Fruit fly (Drosophila melanogaster): ENCODE results near the gene CG12123.
A peak's percentile ranks its signal among the peaks of the same experiment; 100 is the strongest.

CG12123 gene

dm6 chrX:8468962-8469459 is 26.9 kb upstream of the CG12123 start, which contains the start of gene CG12116:
CG12116 (minus strand) TSS chrX:8469012.
- no peak for TF ChIP-seq CG17801 (GFP tag; optimal IDR thresholded peaks at IDR 0.05; ENCODE audit: partially characterized antibody)

DNA sequence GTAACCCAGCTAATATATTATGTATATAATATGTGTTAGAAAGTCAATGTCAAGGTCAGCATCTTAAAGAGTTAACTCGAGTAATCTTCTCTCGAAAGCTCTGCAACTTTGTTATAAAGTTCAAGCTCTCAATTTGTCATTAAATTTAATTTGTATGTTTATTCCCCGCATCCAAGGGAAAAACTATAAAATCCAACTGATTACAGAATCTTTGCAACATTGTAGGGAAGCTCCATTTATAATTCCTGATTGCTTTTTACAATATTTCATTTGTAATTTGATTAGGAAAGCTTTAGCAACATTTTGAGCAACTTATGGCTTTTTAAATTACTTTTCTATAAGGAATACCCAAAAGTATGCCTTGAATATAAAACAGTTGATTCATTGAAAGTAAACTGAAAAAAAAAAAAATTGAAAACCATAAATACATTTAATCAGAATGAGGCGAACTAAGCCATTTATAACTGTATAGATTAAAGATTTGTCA is 24.6 kb upstream of the CG12123 start:
- no peak for TF ChIP-seq CG17801 (GFP tag; optimal IDR thresholded peaks at IDR 0.05; ENCODE audit: partially characterized antibody)

DNA sequence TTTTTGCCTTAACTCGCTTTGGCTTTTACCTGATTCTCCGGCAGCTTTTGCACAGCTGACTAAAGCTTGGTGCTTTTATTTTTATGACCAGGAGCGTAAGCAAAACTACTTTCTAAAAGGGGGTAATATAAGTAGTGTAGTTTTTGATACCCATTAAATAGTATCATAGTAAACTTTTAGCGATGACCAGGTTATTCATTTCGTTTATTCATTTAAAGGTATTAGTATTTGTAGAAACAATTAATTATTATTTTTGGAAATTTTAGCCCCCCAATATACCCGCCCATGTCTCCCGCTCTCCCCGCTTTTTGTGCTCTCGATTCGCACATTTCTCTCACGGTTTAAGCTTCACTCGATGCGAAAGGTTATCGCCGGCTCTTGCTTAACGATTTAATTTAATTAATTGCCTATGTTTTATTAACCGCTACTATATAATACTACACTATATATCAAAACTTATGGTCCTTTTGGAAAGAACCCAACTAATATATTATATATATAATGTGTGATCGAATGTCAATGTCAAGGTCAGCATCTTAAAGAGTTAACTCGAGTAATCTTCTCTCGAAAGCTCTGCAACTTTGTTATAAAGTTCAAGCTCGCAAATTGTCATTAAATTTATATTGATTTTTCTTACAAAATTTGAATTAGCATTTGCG is 22.4 kb upstream of the CG12123 start, which contains the start of gene Sptr:
TSS of gene Sptr (minus strand) at position 61 of the 659 bp plus-strand sequence.
- no peak for TF ChIP-seq CG17801 (GFP tag; optimal IDR thresholded peaks at IDR 0.05; ENCODE audit: partially characterized antibody)

DNA sequence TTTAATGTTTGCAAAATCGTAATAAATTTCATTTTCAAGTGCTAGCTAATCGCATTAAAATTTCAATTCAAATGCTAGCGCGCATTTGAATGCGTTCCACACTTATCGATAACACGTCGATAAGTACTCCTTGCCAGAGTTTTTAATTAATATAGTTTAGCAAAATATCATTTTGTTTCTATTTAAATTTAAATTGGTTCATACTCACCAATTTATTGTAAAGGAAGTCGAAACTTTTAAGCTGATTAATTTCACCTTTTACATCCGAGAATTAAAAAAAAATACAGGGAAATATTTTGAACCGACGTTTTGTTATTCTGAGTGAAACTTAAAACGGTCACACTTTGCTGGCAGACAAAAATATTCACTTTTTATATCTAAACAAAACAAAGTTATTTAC is 19.0 kb upstream of the CG12123 start, which contains the start of gene Es2:
TSS of gene Es2 (plus strand) at position 333 of the 400 bp plus-strand sequence.
- no peak for TF ChIP-seq CG17801 (GFP tag; optimal IDR thresholded peaks at IDR 0.05; ENCODE audit: partially characterized antibody)

dm6 chrX:8460686-8461085 is 18.5 kb upstream of the CG12123 start, which contains the start of gene CG15347:
CG15347 (minus strand) TSS chrX:8460898.
- no peak for TF ChIP-seq CG17801 (GFP tag; optimal IDR thresholded peaks at IDR 0.05; ENCODE audit: partially characterized antibody)

- TF ChIP-seq CG17801 (GFP tag; optimal IDR thresholded peaks at IDR 0.05; ENCODE audit: partially characterized antibody) = no peak
Measured at dm6 chrX:8460232-8460631, 18.1 kb upstream of the CG12123 start.

- TF ChIP-seq CG17801 (GFP tag; optimal IDR thresholded peaks at IDR 0.05; ENCODE audit: partially characterized antibody) = no peak
Measured at dm6 chrX:8459452-8460040, 17.4 kb upstream of the CG12123 start.

DNA sequence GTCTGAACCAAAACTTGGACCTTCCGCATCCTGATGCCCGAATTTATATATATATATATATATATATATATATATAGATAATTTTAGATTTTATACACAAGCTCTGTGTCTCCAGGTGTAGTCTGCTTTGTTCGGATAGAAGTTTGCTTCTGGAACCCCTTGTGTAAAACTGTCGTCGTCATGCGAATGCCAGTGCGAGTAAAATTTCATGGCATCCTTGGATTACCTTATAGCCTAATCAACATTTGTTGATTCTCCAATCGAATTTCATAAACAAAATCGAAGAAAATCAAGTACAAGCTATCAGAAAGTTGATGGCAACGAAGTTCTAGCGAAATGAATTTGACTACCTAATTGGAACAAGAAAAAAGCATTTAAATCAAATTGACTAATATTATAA is 15.4 kb upstream of the CG12123 start, which contains the start of gene CG32713:
TSS of gene CG32713 (minus strand) at position 101 of the 400 bp plus-strand sequence.
- TF ChIP-seq CG17801 (GFP tag; optimal IDR thresholded peaks at IDR 0.05; ENCODE audit: partially characterized antibody) = no peak

DNA sequence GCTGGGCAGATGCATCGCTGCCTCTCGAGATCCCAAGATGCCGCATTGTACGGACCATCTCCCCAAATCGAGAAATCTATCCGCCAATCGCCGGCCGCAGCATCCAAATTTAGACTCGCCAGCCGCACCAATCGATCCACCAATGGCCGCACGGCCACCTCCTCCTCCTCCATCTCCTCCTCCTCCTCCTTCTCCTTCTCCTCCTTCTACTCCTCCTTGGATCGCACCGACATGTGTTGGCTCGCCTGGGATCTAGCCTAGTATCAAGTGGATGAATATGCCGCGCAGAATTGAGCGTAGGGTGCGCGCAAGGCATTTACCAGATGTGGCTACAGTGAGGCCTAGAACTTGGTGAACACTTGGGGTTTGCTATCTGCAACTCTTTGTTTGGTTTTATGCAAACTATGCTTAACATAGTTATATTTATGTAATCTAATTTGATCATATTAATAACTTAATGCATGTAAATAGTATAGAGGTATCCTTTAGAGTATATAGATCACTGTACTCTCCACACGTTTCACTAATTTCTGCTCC is 12.9 kb upstream of the CG12123 start, which contains the start of gene org-1:
TSS of gene org-1 (minus strand) at position 51 of the 537 bp plus-strand sequence.
- TF ChIP-seq CG17801 (GFP tag; optimal IDR thresholded peaks at IDR 0.05; ENCODE audit: partially characterized antibody) = peak; percentile 89

DNA sequence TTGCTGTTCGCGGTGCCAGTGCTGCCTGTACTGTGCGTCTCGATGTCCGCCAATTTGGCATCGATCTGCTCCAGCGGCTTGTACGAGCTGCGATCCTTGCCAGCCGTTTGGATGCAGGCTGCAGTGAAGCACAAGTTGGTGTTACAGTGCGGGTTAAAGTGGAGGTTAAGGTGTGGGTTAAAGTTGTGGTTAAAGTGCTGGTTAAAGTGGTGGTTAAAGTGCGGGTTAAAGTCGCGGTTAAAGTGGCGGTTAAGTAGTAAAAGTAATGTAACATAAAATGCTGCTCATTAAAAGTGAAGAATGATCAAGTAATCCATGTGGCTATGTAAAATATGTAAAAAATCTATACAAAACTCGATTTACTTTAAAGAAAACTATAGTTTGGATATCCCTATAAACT is 10.0 kb upstream of the CG12123 start:
- no peak for TF ChIP-seq CG17801 (GFP tag; optimal IDR thresholded peaks at IDR 0.05; ENCODE audit: partially characterized antibody)

- TF ChIP-seq CG17801 (GFP tag; optimal IDR thresholded peaks at IDR 0.05; ENCODE audit: partially characterized antibody) = no peak
Measured at dm6 chrX:8450214-8450904, 8.2 kb upstream of the CG12123 start.

DNA sequence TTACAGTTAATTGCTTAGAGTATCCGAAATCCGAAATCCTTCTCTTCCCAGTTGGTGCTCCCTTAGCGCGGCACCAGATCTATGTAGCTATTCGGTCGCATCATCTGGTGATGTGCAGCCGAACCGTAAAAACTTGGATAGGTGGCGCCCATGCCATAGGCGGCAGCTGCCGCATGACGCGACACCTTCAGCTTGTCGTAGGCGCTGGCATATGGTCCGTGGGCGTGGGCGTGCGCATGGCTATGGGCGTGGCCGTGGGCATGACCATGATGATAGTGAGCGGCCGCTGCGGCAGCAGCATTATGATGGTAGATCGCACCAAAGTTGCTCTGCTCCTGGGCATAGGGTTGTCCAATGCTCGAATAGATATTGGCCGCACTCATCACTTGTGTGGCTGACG is 6.0 kb upstream of the CG12123 start:
- no peak for TF ChIP-seq CG17801 (GFP tag; optimal IDR thresholded peaks at IDR 0.05; ENCODE audit: partially characterized antibody)

dm6 chrX:8447166-8447565 is 5.0 kb upstream of the CG12123 start:
- TF ChIP-seq CG17801 (GFP tag; optimal IDR thresholded peaks at IDR 0.05; ENCODE audit: partially characterized antibody) = no peak

DNA sequence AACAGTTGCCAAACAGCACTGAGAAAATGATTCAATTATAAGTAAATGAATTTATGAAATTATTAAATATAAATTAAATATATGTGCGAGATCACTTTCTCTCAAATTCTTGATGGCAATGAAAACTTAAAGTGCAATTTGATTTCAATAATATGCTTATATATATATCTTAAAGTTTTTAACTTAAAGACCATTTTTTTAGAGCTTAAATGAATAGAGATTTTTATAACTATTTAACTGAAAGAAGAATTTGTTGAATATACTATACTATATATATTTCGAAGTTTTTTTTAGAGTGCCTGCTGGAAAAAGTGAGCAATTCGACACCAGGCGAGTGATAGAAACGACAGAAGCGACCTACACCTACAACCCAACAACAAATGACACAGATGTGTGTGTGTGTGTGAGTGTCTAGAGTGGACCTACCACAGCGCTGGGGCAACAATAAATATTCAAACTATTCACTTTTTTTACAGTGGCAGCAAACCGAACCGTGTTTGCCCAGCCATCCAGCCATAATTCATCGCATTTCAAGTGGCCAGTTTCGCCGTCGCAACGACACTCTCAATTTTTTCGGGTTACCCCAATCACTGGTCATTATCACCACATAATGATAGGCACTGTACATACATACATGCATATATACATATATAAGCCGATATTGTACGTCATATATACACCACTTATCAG is 2.9 kb upstream of the CG12123 start:
- peak; percentile 9 for TF ChIP-seq CG17801 (GFP tag; optimal IDR thresholded peaks at IDR 0.05; ENCODE audit: partially characterized antibody)
